Worm (Caenorhabditis elegans) whole organism, L2 larva: ENCODE results near the gene C44C1.1.

ENCODE experiments used
- C34F6.9 ChIP-seq: fragments of 150-350 bp; optimal IDR thresholded peaks from 2 replicates; lab custom pipeline; 2014; ENCODE audit warnings: missing biosample characterization, missing genetic modification characterization
- elt-3 ChIP-seq: sonication (generic microtip); optimal IDR thresholded peaks from 2 replicates; lab custom pipeline; 2017; ENCODE audit warnings: missing biosample characterization, missing genetic modification characterization
- lsy-2 ChIP-seq, 2 experiments: fragments of 150-350 bp in 1 of 2; sonication (generic microtip) in 1 of 2; optimal IDR thresholded peaks; 2 replicates each; lab custom pipeline; 2014 to 2017; ENCODE audit warnings: missing biosample characterization in 2 of 2, missing genetic modification characterization in 2 of 2
- nhr-11 ChIP-seq: fragments of 150-350 bp; optimal IDR thresholded peaks from 2 replicates; lab custom pipeline; 2014; ENCODE audit warnings: missing biosample characterization, missing genetic modification characterization
- nhr-237 ChIP-seq: fragments of 150-350 bp; optimal IDR thresholded peaks from 2 replicates; lab custom pipeline; 2014; ENCODE audit warnings: missing biosample characterization, missing genetic modification characterization
- sma-3 ChIP-seq: sonication (generic microtip); optimal IDR thresholded peaks from 2 replicates; lab custom pipeline; 2016; ENCODE audit warnings: missing genetic modification reagents, missing genetic modification characterization, missing compliant biosample characterization
- unc-39 ChIP-seq: fragments of 150-350 bp; optimal IDR thresholded peaks from 2 replicates; lab custom pipeline; 2014; ENCODE audit warnings: missing biosample characterization, missing genetic modification characterization
- unc-62 ChIP-seq: fragments of 150-350 bp; optimal IDR thresholded peaks from 2 replicates; lab custom pipeline; 2014; ENCODE audit warnings: missing biosample characterization, missing genetic modification reagents, missing genetic modification characterization
- ztf-1 ChIP-seq: fragments of 200-800 bp; sonication (Bioruptor generic); conservative IDR thresholded peaks from 2 replicates; pipeline ENCODE4 v1.3.6; 2022; ENCODE audit warnings: missing genetic modification characterization, missing compliant biosample characterization

ce11 chrX:1009512-1009911 is 28.9 kb downstream of the C44C1.1 start:
- TF ChIP-seq nhr-11 (tag; lab: Kevin White, UChicago) (no peak), C34F6.9 (tag; lab: Kevin White, UChicago) (no peak), elt-3 (tag; lab: Kevin White, UChicago) (no peak), sma-3 (no peak), nhr-237 (tag; lab: Kevin White, UChicago) (no peak), unc-62 (GFP tag; lab: Kevin White, UChicago) (no peak), lsy-2 (tag; optimal IDR thresholded peaks at IDR 0.05; lab: Kevin White, UChicago) (no peak), ztf-1 (no peak), unc-39 (tag; lab: Kevin White, UChicago) (no peak)
